Worm (Caenorhabditis elegans) whole organism, young adult: ENCODE results near the gene ZK673.11.

ENCODE experiments used
- ccch-3 ChIP-seq: fragments of 200-800 bp; sonication (Bioruptor generic); optimal IDR thresholded peaks from 2 replicates; lab custom pipeline; 2018; ENCODE audit warnings: mild to moderate bottlenecking, missing genetic modification characterization, missing compliant biosample characterization
- lag-1 ChIP-seq: fragments of 200-800 bp; sonication (Bioruptor generic); IDR thresholded peaks from 2 replicates; pipeline ENCODE4 v1.3.6; 2022; ENCODE audit warnings: missing genetic modification reagents, missing genetic modification characterization, missing compliant biosample characterization
- pha-4 ChIP-seq: fragments of 150-350 bp; sonication (generic microtip); optimal IDR thresholded peaks from 2 replicates; lab custom pipeline; 2014; ENCODE audit warnings: missing biosample characterization, missing genetic modification reagents, missing genetic modification characterization

DNA sequence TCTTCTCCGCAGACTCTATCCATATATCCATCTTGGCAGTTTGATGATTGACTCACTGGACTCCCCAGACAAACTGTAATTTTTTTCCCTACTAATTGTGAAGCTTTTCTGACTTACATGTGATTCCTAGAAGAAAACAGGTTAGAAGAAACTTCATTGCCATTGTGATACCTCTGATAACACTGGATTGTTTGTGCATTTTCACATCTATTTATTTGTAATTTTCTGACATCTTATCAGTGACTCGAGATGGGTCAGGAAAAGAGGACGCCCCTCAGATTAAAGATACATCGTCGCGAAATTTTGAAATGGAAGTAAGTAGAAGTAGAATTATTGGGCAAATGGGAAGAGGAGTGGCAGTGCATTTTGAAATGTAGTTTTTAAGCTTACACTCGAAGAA is 33.2 kb downstream of the ZK673.11 start, which contains the start of gene clec-61:
- TF ChIP-seq ccch-3 (GFP tag; lab: Kevin White, UChicago) (no peak), lag-1 (GFP tag; lab: Robert Waterston, UW) (no peak), pha-4 (tag; lab: Kevin White, UChicago) (no peak)
